Worm (Caenorhabditis elegans) whole organism, young adult: ENCODE data around the gene srsx-11.
A peak's percentile ranks its signal among the peaks of the same experiment; 100 is the strongest.

Source experiments
- C06A6.2 ChIP-seq: fragments of 200-800 bp; sonication (Bioruptor generic); conservative IDR thresholded peaks from 2 replicates; pipeline ENCODE4 v1.3.6; 2022; ENCODE audit warnings: missing genetic modification characterization, missing compliant biosample characterization
- F22D6.2 ChIP-seq: sonication (generic microtip); optimal IDR thresholded peaks from 2 replicates; lab custom pipeline; 2016; ENCODE audit warnings: mild to moderate bottlenecking, missing genetic modification characterization, missing compliant biosample characterization
- F23B12.7 ChIP-seq: sonication (generic microtip); optimal IDR thresholded peaks from 2 replicates; lab custom pipeline; 2017; ENCODE audit warnings: missing genetic modification characterization, mild to moderate bottlenecking, missing compliant biosample characterization, antibody characterized with exemption, moderate library complexity; ENCODE audit not compliant: insufficient read depth
- F55B11.4 ChIP-seq: sonication (generic microtip); optimal IDR thresholded peaks from 2 replicates; lab custom pipeline; 2016; ENCODE audit warnings: missing compliant biosample characterization, missing genetic modification characterization, borderline replicate concordance; ENCODE audit not compliant: insufficient read depth
- K11D2.4 ChIP-seq: fragments of 200-800 bp; sonication (Bioruptor generic); IDR thresholded peaks from 2 replicates; pipeline ENCODE4 v1.3.6; 2022; ENCODE audit warnings: missing genetic modification reagents, missing genetic modification characterization, missing compliant biosample characterization
- K12H6.12 ChIP-seq: fragments of 200-800 bp; sonication (Bioruptor generic); optimal IDR thresholded peaks from 2 replicates; lab custom pipeline; 2018; ENCODE audit warnings: mild to moderate bottlenecking, missing genetic modification characterization, missing compliant biosample characterization
- T26A5.8 ChIP-seq: sonication (generic microtip); optimal IDR thresholded peaks from 2 replicates; lab custom pipeline; 2016; ENCODE audit warnings: missing genetic modification characterization, missing compliant biosample characterization
- Y79H2A.3 ChIP-seq: fragments of 200-800 bp; sonication (Bioruptor generic); conservative IDR thresholded peaks from 2 replicates; pipeline ENCODE4 v1.3.6; 2022; ENCODE audit warnings: missing genetic modification reagents, missing genetic modification characterization, missing compliant biosample characterization
- aptf-3 ChIP-seq: fragments of 200-800 bp; sonication (Bioruptor generic); IDR thresholded peaks from 2 replicates; pipeline ENCODE4 v1.3.6; 2022; ENCODE audit warnings: missing genetic modification characterization, missing compliant biosample characterization
- ccch-3 ChIP-seq: fragments of 200-800 bp; sonication (Bioruptor generic); optimal IDR thresholded peaks from 2 replicates; lab custom pipeline; 2018; ENCODE audit warnings: mild to moderate bottlenecking, missing genetic modification characterization, missing compliant biosample characterization
- cebp-1 ChIP-seq, 2 experiments: fragments of 200-800 bp in 1 of 2; sonication (Bioruptor generic) in 1 of 2; sonication (generic microtip) in 1 of 2; IDR thresholded peaks in 1 of 2; optimal IDR thresholded peaks in 1 of 2; 2 replicates each; pipeline versions ENCODE4 v1.3.6 to Lab custom; 2017 to 2022; ENCODE audit warnings: missing compliant biosample characterization in 2 of 2, missing genetic modification characterization in 2 of 2, mild to moderate bottlenecking in 1 of 2, missing genetic modification reagents in 1 of 2, moderate library complexity in 1 of 2
- cebp-2 ChIP-seq: fragments of 200-800 bp; sonication (Bioruptor generic); IDR thresholded peaks from 2 replicates; pipeline ENCODE4 v1.3.6; 2022; ENCODE audit warnings: missing genetic modification characterization, missing compliant biosample characterization
- die-1 ChIP-seq: sonication (generic microtip); optimal IDR thresholded peaks from 2 replicates; lab custom pipeline; 2016; ENCODE audit warnings: missing genotype, mild to moderate bottlenecking, missing genetic modification characterization, missing compliant biosample characterization
- dox-1 ChIP-seq: fragments of 200-800 bp; sonication (Bioruptor generic); IDR thresholded peaks from 2 replicates; pipeline ENCODE4 v1.3.6; 2022; ENCODE audit warnings: missing genetic modification reagents, missing genetic modification characterization, missing compliant biosample characterization
- dpl-1 ChIP-seq: fragments of 150-350 bp; optimal IDR thresholded peaks from 2 replicates; lab custom pipeline; 2014; ENCODE audit warnings: missing biosample characterization, missing genetic modification reagents, missing genetic modification characterization
- hrde-1 ChIP-seq: sonication (generic microtip); optimal IDR thresholded peaks from 2 replicates; lab custom pipeline; 2016; ENCODE audit warnings: missing genetic modification characterization, mild to moderate bottlenecking, missing compliant biosample characterization, moderate library complexity, missing genotype, missing genetic modification reagents, borderline replicate concordance
- let-607 ChIP-seq, 2 experiments: fragments of 200-800 bp in 1 of 2; sonication (Bioruptor generic) in 1 of 2; sonication (generic microtip) in 1 of 2; optimal IDR thresholded peaks; 2 replicates each; lab custom pipeline; 2016 to 2018; ENCODE audit warnings: mild to moderate bottlenecking in 2 of 2, missing compliant biosample characterization in 2 of 2, missing genetic modification characterization in 2 of 2, moderate library complexity in 2 of 2, missing genotype in 1 of 2
- lir-1 ChIP-seq: fragments of 200-800 bp; sonication (Bioruptor generic); conservative IDR thresholded peaks from 2 replicates; pipeline ENCODE4 v1.3.6; 2022; ENCODE audit warnings: missing genetic modification reagents, missing genetic modification characterization, missing compliant biosample characterization
- lsl-1 ChIP-seq: fragments of 200-800 bp; sonication (Bioruptor generic); optimal IDR thresholded peaks from 2 replicates; lab custom pipeline; 2018; ENCODE audit warnings: mild to moderate bottlenecking, missing genetic modification characterization, moderate library complexity, missing compliant biosample characterization
- madf-6 ChIP-seq: fragments of 200-800 bp; sonication (Bioruptor generic); IDR thresholded peaks from 2 replicates; pipeline ENCODE4 v1.3.6; 2022; ENCODE audit warnings: missing genetic modification reagents, missing genetic modification characterization, missing compliant biosample characterization
- mes-4 ChIP-seq: sonication (generic microtip); optimal IDR thresholded peaks from 2 replicates; lab custom pipeline; 2016; ENCODE audit warnings: missing genotype, missing genetic modification characterization, missing compliant biosample characterization
- nfya-1 ChIP-seq: sonication (generic microtip); optimal IDR thresholded peaks from 2 replicates; lab custom pipeline; 2017; ENCODE audit warnings: antibody characterized with exemption, missing compliant biosample characterization, missing genetic modification characterization, borderline replicate concordance; ENCODE audit not compliant: insufficient read depth
- nhr-27 ChIP-seq: fragments of 200-800 bp; sonication (Bioruptor generic); optimal IDR thresholded peaks from 2 replicates; lab custom pipeline; 2018; ENCODE audit warnings: mild to moderate bottlenecking, missing genetic modification characterization, moderate library complexity, missing compliant biosample characterization
- nhr-80 ChIP-seq: sonication (generic microtip); optimal IDR thresholded peaks from 2 replicates; lab custom pipeline; 2016; ENCODE audit warnings: missing genetic modification characterization, missing compliant biosample characterization
- pbrm-1 ChIP-seq: fragments of 200-800 bp; sonication (Bioruptor generic); IDR thresholded peaks from 2 replicates; pipeline ENCODE4 v1.3.6; 2022; ENCODE audit warnings: missing genetic modification reagents, missing genetic modification characterization, missing compliant biosample characterization
- rec-8 ChIP-seq, 2 experiments: sonication (generic microtip); optimal IDR thresholded peaks; 2 replicates each; lab custom pipeline; 2016; ENCODE audit warnings: mild to moderate bottlenecking in 2 of 2, missing genetic modification characterization in 2 of 2, missing genetic modification reagents in 2 of 2, missing genotype in 2 of 2, missing biosample characterization in 1 of 2, missing compliant biosample characterization in 1 of 2, moderate library complexity in 1 of 2
- sdz-38 ChIP-seq: sonication (generic microtip); optimal IDR thresholded peaks from 2 replicates; lab custom pipeline; 2016; ENCODE audit warnings: missing genotype, missing genetic modification characterization, missing compliant biosample characterization
- snpc-1.1 ChIP-seq: sonication (generic microtip); optimal IDR thresholded peaks from 2 replicates; lab custom pipeline; 2017; ENCODE audit warnings: missing genetic modification characterization, mild to moderate bottlenecking, missing compliant biosample characterization, antibody characterized with exemption, moderate library complexity, missing genotype, missing genetic modification reagents; ENCODE audit not compliant: insufficient read depth
- ztf-25 ChIP-seq: fragments of 200-800 bp; sonication (Bioruptor generic); IDR thresholded peaks from 2 replicates; pipeline ENCODE4 v1.3.6; 2022; ENCODE audit warnings: missing genetic modification reagents, missing genetic modification characterization, missing compliant biosample characterization
- ztf-3 ChIP-seq: fragments of 200-800 bp; sonication (Bioruptor generic); optimal IDR thresholded peaks from 2 replicates; lab custom pipeline; 2018; ENCODE audit warnings: mild to moderate bottlenecking, missing genetic modification characterization, missing compliant biosample characterization
- ztf-6 ChIP-seq: fragments of 200-800 bp; sonication (Bioruptor generic); IDR thresholded peaks from 2 replicates; pipeline ENCODE4 v1.3.6; 2022; ENCODE audit warnings: missing genetic modification reagents, missing genetic modification characterization, missing compliant biosample characterization

srsx-11 gene

DNA sequence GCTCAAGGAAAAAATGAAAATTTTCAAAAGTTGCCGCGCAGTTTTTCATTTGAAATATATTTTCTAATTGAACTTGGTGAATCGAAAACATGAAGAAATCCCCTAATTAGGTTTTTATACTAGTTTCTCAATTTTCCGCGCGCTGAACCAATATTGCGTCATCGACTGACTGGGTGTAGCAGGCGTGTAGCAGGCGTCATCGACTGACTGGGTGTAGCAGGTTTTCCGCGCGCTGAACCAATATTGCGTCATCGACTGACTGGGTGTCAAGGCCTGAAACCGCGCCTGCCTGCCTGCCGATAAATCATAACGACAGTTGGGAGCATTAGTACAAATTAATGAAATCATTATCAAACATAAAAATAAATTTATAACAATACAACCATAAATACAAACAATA lies 44.4 kb upstream of the srsx-11 start:
- TF ChIP-seq Y79H2A.3 (GFP tag; lab: Robert Waterston, UW) (no peak), cebp-1 (GFP tag; IDR thresholded peaks at IDR 0.05; lab: Robert Waterston, UW) (no peak), cebp-1 (tag; optimal IDR thresholded peaks at IDR 0.05; lab: Kevin White, UChicago) (peak; percentile 14)

DNA sequence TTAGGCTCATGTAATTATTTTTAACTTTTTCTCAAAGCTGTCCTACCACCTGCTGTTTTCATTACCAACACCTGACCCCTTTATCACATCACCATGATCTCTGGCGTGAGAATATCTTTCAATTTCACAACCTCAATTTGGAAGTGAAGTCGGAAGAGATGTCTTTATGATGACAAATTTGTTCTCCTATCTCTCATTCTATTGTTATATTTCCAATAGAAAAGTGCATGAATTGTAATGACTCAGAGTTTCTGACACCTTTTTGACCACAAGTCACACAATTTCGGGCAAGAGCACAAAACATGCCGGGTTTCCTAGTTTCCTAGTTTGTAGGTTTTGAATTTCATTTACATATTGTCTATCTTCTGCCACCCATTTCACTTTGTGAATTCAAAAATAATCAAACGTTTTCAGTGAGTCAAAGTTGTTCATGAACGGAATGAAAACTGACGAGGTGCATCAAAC lies 39.9 kb upstream of the srsx-11 start, which contains the start of gene srr-4:
TSS of gene srr-4 (plus strand) at position 415 of the 465 bp plus-strand sequence.
- TF ChIP-seq K11D2.4 (GFP tag; lab: Robert Waterston, UW) (no peak), hrde-1 (tag; lab: Kevin White, UChicago) (no peak), F22D6.2 (tag; lab: Kevin White, UChicago) (no peak), pbrm-1 (GFP tag; lab: Robert Waterston, UW) (no peak), F55B11.4 (tag; lab: Kevin White, UChicago) (no peak), lir-1 (GFP tag; lab: Robert Waterston, UW) (no peak), C06A6.2 (GFP tag; lab: Robert Waterston, UW) (no peak), ztf-3 (GFP tag; lab: Kevin White, UChicago) (no peak), mes-4 (tag; lab: Kevin White, UChicago) (no peak), dpl-1 (no peak), rec-8 (tag; optimal IDR thresholded peaks at IDR 0.05; lab: Kevin White, UChicago) (no peak), ztf-25 (GFP tag; lab: Robert Waterston, UW) (no peak), ccch-3 (GFP tag; lab: Kevin White, UChicago) (no peak)
- TF ChIP-seq, all 124 proteins: peak for 0

DNA sequence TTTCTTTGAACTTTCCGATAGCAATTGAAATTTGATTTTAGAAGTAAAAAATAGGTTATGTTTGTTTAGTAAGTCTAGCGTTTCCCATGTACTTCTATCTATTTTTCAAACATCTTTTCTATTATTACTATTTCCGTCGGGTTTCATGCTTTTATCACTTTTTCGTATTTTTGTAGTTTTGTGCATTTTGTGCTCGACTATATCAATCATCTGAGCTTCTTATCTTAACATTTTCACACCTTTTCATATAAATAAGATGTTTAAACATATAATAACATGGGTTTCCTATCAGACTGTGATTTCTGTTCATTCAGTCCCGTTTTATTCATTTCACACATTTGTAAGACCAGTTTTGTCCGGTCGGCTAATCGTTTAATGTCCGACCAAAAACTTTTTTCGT lies 39.1 kb upstream of the srsx-11 start:
- TF ChIP-seq ztf-25 (GFP tag; lab: Robert Waterston, UW) (no peak), cebp-2 (no peak), nhr-80 (tag; lab: Kevin White, UChicago) (peak; percentile 43)

DNA sequence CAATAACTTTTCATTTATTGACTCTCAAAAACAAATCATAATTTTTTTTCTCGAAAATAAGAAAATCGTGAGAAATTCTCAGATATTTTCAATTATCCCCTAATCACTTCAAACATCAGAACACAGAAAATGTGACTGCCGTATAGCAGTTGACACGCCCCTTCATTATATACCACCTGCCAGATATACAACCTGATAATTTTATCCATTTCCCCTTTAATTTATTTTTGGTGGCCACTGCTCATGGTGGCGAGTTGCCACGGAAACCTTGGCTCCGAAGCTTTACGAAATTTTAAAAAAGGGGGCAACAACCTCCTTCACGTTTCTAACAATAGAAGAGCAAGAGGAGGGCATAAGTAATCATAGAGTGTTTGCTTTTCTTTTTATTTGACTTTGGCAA lies 37.8 kb upstream of the srsx-11 start:
- TF ChIP-seq cebp-2 (no peak), K12H6.12 (tag; lab: Kevin White, UChicago) (no peak), sdz-38 (tag; lab: Kevin White, UChicago) (no peak), dox-1 (GFP tag; lab: Robert Waterston, UW) (no peak), lsl-1 (GFP tag; lab: Kevin White, UChicago) (no peak), lir-1 (GFP tag; lab: Robert Waterston, UW) (no peak), snpc-1.1 (tag; lab: Kevin White, UChicago) (no peak), ztf-6 (GFP tag; lab: Robert Waterston, UW) (no peak), mes-4 (tag; lab: Kevin White, UChicago) (no peak), let-607 (tag; optimal IDR thresholded peaks at IDR 0.05; lab: Kevin White, UChicago) (no peak), F23B12.7 (no peak), T26A5.8 (no peak), aptf-3 (GFP tag; lab: Robert Waterston, UW) (no peak), madf-6 (no peak), nhr-27 (no peak), nfya-1 (tag; lab: Kevin White, UChicago) (no peak), die-1 (tag; lab: Kevin White, UChicago) (no peak)
